Worm (Caenorhabditis elegans): ENCODE measurements around the gene C03C10.7.
A peak's percentile ranks its signal among the peaks of the same experiment; 100 is the strongest.

Gene C03C10.7

DNA sequence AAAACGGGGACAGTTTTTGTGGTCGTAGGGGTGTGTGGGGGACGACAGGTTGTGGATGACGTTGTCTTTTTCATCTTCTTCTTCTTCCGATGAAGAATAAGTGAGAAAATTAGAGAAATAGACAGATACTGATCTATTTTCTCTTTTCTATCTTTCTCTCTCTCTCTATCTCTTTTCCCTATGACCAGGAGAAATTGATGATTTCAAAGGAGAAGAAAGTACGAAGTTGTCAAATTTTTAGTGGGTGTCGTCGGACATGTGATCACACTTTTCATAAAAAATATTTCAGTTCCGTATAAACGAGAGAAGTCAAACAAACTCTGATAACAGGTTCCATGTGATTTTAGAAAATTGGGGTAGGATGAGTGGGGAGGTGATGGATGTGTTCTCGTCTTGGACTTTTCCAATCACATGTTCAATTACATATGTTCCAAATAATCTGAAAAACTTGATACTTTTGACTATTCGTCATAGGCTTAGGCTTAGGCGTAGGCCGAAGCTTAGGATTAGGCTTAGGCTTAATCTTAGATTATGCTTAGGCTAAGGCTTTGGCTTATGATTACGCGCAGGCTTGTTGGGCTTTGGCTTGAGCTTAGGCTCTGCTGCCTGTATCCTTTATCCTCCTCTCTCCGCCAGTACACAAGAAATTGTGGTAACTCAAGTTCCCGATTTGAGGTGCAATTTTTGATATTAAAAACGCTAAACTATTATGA is 4.2 kb downstream of the C03C10.7 start:
- TF ChIP-seq nhr-11 (tag; optimal IDR thresholded peaks at IDR 0.05) (no peak), nhr-43 (tag; optimal IDR thresholded peaks at IDR 0.05; ENCODE audit: poor library complexity, severe bottlenecking) (peak; percentile 79), nhr-77 (tag; optimal IDR thresholded peaks at IDR 0.05) (no peak), lin-15B (tag; optimal IDR thresholded peaks at IDR 0.05) (peak; percentile 29), unc-62 (GFP tag; optimal IDR thresholded peaks at IDR 0.05) (peak; percentile 27), nfya-1 (tag; optimal IDR thresholded peaks at IDR 0.05; ENCODE audit: insufficient read depth) (peak; percentile 38), nhr-23 (tag; optimal IDR thresholded peaks at IDR 0.05) (peak; percentile 95), sea-2 (GFP tag; optimal IDR thresholded peaks at IDR 0.05) (no peak), ceh-28 (tag; optimal IDR thresholded peaks at IDR 0.05) (peak; percentile 33), nhr-25 (tag; optimal IDR thresholded peaks at IDR 0.05) (peak; percentile 91), elt-3 (tag; optimal IDR thresholded peaks at IDR 0.05) (peak in 2 of 3 experiments; percentile 8 to 14), lsy-12 (tag; optimal IDR thresholded peaks at IDR 0.05) (peak; percentile 34), pha-4 (tag; optimal IDR thresholded peaks at IDR 0.05) (no peak), lin-39 (tag; optimal IDR thresholded peaks at IDR 0.05) (no peak)

DNA sequence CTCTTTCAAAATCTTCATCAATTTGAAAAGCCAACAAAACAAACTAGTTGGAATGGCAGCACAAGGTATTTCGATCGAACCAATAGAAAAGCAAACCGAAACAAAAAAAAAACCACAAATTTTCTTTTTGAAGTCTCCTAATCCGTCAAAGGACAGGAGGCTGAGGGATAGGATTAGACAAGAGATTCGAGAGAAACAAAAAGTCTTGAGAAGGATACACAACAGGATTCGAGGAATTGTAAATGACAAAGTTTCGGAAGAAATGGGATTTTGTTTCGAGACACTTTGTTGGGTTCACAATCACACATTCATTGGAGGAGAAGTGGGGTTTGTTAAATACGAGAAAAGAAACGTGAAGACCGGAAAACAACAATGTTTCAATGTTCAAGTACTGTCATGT is 5.2 kb downstream of the C03C10.7 start:
- TF ChIP-seq ceh-82 (tag; optimal IDR thresholded peaks at IDR 0.05): no peak
- TF ChIP-seq fkh-2 (tag; optimal IDR thresholded peaks at IDR 0.05): no peak
- TF ChIP-seq mdl-1 (tag; optimal IDR thresholded peaks at IDR 0.05): no peak
- TF ChIP-seq lin-39 (tag; optimal IDR thresholded peaks at IDR 0.05): no peak
- TF ChIP-seq nhr-28 (tag; optimal IDR thresholded peaks at IDR 0.05): no peak
- TF ChIP-seq fos-1 (tag; optimal IDR thresholded peaks at IDR 0.05): no peak
- TF ChIP-seq fkh-10 (GFP tag; optimal IDR thresholded peaks at IDR 0.05): no peak
- TF ChIP-seq nhr-23 (tag; optimal IDR thresholded peaks at IDR 0.05): no peak

DNA sequence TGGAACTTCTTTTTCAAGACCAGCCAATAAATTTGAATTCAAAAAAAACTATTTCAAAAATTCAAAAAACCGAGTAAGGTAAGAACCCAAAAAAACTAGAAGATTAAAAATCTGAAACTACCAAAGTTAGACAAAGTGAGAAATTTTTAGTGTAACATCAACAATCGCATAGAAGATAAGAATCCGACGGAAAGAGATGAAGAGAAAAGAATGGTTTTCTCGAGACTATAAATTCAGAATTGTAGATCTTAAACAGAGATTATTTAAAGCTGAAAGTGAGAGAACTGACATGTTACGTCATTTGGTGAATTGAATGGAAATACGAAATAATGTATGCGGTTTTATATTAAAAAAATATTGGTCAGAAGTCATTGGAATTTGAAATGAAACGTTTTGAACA is 6.2 kb downstream of the C03C10.7 start:
- TF ChIP-seq elt-1 (tag; optimal IDR thresholded peaks at IDR 0.05): peak; percentile 95
- no peak for TF ChIP-seq ztf-11 (tag; optimal IDR thresholded peaks at IDR 0.05)

DNA sequence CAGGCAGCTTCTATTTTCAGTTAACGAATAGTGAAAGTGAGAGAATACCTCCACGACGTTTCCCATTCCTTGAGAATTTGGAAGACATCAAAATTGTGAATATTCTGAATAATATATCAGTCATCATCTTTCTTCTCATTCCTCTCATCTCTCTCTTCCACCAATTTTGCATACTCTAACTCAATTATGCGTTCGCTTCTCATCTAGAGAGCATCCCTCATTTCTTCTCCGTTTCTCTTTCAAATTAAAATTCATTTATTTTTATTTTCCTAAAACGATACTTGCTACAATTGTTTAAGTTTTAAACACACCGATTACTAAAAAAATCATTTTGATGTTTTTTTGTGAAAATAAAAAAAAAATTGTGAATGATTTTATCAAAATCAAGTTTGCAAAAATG is 7.3 kb downstream of the C03C10.7 start:
- TF ChIP-seq nfya-1 (tag; optimal IDR thresholded peaks at IDR 0.05; ENCODE audit: insufficient read depth) (no peak), ama-1 (optimal IDR thresholded peaks at IDR 0.05) (no peak), pqm-1 (tag; optimal IDR thresholded peaks at IDR 0.05) (no peak), lin-39 (tag; optimal IDR thresholded peaks at IDR 0.05) (no peak), nhr-67 (tag; optimal IDR thresholded peaks at IDR 0.05) (no peak), nhr-76 (tag; optimal IDR thresholded peaks at IDR 0.05) (no peak), elt-2 (tag; optimal IDR thresholded peaks at IDR 0.05) (no peak), zag-1 (tag; optimal IDR thresholded peaks at IDR 0.05) (no peak), nhr-25 (tag; optimal IDR thresholded peaks at IDR 0.05) (no peak), elt-3 (tag; optimal IDR thresholded peaks at IDR 0.05) (no peak), nhr-11 (tag; optimal IDR thresholded peaks at IDR 0.05) (no peak), ceh-16 (tag; optimal IDR thresholded peaks at IDR 0.05) (no peak), pha-4 (tag; optimal IDR thresholded peaks at IDR 0.05) (no peak), lsy-12 (tag; optimal IDR thresholded peaks at IDR 0.05) (no peak), egl-27 (tag; optimal IDR thresholded peaks at IDR 0.05) (no peak), nhr-237 (tag; optimal IDR thresholded peaks at IDR 0.05) (no peak), eor-1 (tag; optimal IDR thresholded peaks at IDR 0.05) (no peak), daf-12 (tag; optimal IDR thresholded peaks at IDR 0.05) (no peak)

DNA sequence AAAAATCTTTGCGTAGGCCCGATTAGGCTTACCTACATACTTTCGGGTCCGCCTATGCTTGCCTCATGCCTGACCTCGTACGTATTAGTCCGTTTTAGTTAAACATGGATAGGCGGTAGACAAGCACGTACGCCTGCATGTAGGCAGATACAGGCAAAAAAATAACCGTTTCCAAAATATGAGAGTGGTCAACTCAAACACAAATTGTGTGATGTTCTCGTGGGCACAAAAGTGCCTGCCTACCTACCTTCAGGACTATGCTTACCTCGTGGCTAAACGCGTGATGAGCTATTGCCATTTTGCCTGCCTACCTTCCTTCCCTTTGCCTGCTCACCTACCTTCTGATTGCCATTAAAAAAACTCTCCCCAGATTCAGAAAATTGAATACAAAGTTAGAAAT is 10.8 kb downstream of the C03C10.7 start:
- TF ChIP-seq nhr-28 (tag; optimal IDR thresholded peaks at IDR 0.05) (no peak), elt-3 (tag; optimal IDR thresholded peaks at IDR 0.05) (no peak), jun-1 (tag; optimal IDR thresholded peaks at IDR 0.05) (no peak), ceh-16 (tag; optimal IDR thresholded peaks at IDR 0.05) (no peak), elt-2 (tag; optimal IDR thresholded peaks at IDR 0.05) (no peak), zag-1 (tag; optimal IDR thresholded peaks at IDR 0.05) (no peak), nfya-1 (tag; optimal IDR thresholded peaks at IDR 0.05; ENCODE audit: insufficient read depth) (no peak), eor-1 (tag; optimal IDR thresholded peaks at IDR 0.05) (no peak)

All from whole organism, L3 larva.